Fruit fly (Drosophila melanogaster) whole organism, embryonic: ENCODE data around the gene Dsp1.
A peak's percentile ranks its signal among the peaks of the same experiment; 100 is the strongest.

Experiments
- Antp ChIP-seq: fragments of 200-800 bp; sonication (Bioruptor generic); optimal IDR thresholded peaks from 3 replicates; lab custom pipeline; 2016; ENCODE audit warnings: missing biosample characterization, missing genetic modification characterization
- CG11093 ChIP-seq: fragments of 200-800 bp; sonication (Bioruptor generic); IDR thresholded peaks from 3 replicates; pipeline ENCODE4 v1.3.6; 2022; ENCODE audit warnings: missing biosample characterization, missing genetic modification characterization
- CG11696 ChIP-seq: fragments of 200-800 bp; sonication (Bioruptor generic); IDR thresholded peaks from 2 replicates; pipeline ENCODE4 v1.3.6; 2022; ENCODE audit warnings: missing biosample characterization, missing genetic modification characterization
- CG12391 ChIP-seq: fragments of 200-800 bp; sonication (Bioruptor generic); optimal IDR thresholded peaks from 3 replicates; lab custom pipeline; 2018; ENCODE audit warnings: missing biosample characterization, mild to moderate bottlenecking, missing genetic modification characterization, moderate library complexity
- CG13624 ChIP-seq: fragments of 200-800 bp; sonication (Bioruptor generic); optimal IDR thresholded peaks from 2 replicates; lab custom pipeline; 2016; ENCODE audit warnings: missing biosample characterization, missing genetic modification characterization
- CG1602 ChIP-seq: fragments of 200-800 bp; sonication (Bioruptor generic); optimal IDR thresholded peaks from 3 replicates; lab custom pipeline; 2016; ENCODE audit warnings: missing biosample characterization, missing genetic modification characterization
- CG17612 ChIP-seq: fragments of 200-800 bp; sonication (Bioruptor generic); IDR thresholded peaks from 2 replicates; pipeline ENCODE4 v1.3.6; 2022; ENCODE audit warnings: missing biosample characterization, missing genetic modification characterization
- CG2889 ChIP-seq: fragments of 200-800 bp; sonication (Bioruptor generic); IDR thresholded peaks from 3 replicates; pipeline ENCODE4 v1.3.6; 2022; ENCODE audit warnings: missing biosample characterization, missing genetic modification characterization
- CG8765 ChIP-seq: fragments of 200-800 bp; sonication (Bioruptor generic); IDR thresholded peaks from 2 replicates; pipeline ENCODE4 v1.3.6; 2022; ENCODE audit warnings: missing biosample characterization, missing genetic modification characterization
- MBD-R2 ChIP-seq: fragments of 200-800 bp; sonication (Bioruptor generic); IDR thresholded peaks from 2 replicates; pipeline ENCODE4 v1.3.6; 2022; ENCODE audit warnings: missing biosample characterization, missing genetic modification characterization
- cad ChIP-seq: fragments of >200 bp; optimal IDR thresholded peaks from 2 replicates; lab custom pipeline; 2017; ENCODE audit warnings: missing biosample characterization, missing genetic modification characterization
- dimm ChIP-seq: fragments of 200-800 bp; sonication (Bioruptor generic); IDR thresholded peaks from 2 replicates; pipeline ENCODE4 v1.3.6; 2022; ENCODE audit warnings: missing biosample characterization, missing genetic modification characterization
- fd3F ChIP-seq: fragments of 200-800 bp; sonication (Bioruptor generic); optimal IDR thresholded peaks from 2 replicates; lab custom pipeline; 2018; ENCODE audit warnings: missing biosample characterization, mild to moderate bottlenecking, missing genetic modification characterization, moderate library complexity
- fu2 ChIP-seq: fragments of 200-800 bp; sonication (Bioruptor generic); optimal IDR thresholded peaks from 2 replicates; lab custom pipeline; 2016; ENCODE audit warnings: missing biosample characterization, missing genetic modification characterization

DNA sequence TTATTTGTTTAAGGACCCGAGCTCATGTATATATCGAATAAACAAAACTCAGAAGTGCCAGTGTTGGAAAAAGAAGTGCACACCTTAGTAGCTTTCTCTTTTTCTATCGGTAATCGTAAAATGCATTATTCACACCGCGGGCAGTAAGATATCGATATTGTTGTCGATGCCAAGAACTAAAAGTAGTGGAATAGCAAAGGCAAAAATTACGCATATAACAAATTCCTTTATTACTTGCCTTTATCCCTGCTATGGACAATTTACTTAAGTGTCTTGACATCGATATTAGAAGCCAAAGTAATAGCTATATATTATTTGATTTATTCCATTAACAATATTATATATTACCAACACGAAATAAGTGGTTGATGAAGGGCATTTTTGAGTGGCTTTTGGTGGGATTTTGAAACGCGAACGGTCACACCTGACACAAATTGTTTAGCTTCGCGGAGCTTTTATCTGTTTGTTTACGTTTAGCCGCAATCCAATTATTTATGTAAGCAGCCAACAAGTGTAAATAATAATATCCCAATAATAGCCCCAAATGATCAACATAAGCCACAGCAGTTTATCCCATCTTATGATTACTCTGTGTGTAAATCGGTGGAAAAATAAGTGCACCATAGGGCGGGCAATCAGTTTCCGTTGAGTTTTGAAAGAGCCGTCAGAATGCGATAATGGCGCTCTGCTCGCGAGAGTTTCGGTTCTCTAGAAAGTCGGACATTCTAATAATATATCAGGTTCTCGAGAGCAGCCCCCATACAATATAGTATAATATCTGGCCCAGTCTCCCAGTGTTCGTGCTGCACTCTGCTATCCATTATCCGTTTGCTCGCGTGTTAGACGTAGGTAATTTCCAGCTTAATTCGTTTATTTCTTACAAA, 51.7 kb downstream of the Dsp1 start, which contains the start of the genes CG9992 and CG4239:
- TF ChIP-seq CG11093 (peak; percentile 31; the same call in 2 of the 3 replicates), Antp (peak; percentile 36), CG1602 (GFP tag; lab: Kevin White, UChicago) (peak; percentile 62), dimm (GFP tag; lab: Robert Waterston, UW) (no peak), CG11696 (GFP tag; lab: Robert Waterston, UW) (no peak), CG13624 (GFP tag; lab: Kevin White, UChicago) (no peak), CG12391 (tag; lab: Kevin White, UChicago) (peak; percentile 67), cad (GFP tag; lab: Kevin White, UChicago) (no peak), CG17612 (GFP tag; lab: Robert Waterston, UW) (no peak), CG2889 (GFP tag; lab: Robert Waterston, UW) (no peak), MBD-R2 (GFP tag; lab: Robert Waterston, UW) (no peak; the same call in 1 of the 2 replicates), fu2 (peak; percentile 23), CG8765 (GFP tag; lab: Robert Waterston, UW) (peak; percentile 38; the same call in 1 of the 2 replicates), fd3F (GFP tag; lab: Kevin White, UChicago) (peak; percentile 53)
